Worm (Caenorhabditis elegans) whole organism, mixed stage, embryonic: Measurements from ENCODE around the gene C04H5.7.

Experiments used
- blmp-1 ChIP-seq: fragments of 150-350 bp; optimal IDR thresholded peaks from 2 replicates; lab custom pipeline; 2014; ENCODE audit warnings: missing biosample characterization, missing genetic modification characterization
- ceh-43 ChIP-seq: fragments of 200-800 bp; sonication (Bioruptor generic); optimal IDR thresholded peaks from 2 replicates; lab custom pipeline; 2018; ENCODE audit warnings: mild to moderate bottlenecking, missing genetic modification characterization, moderate library complexity, missing compliant biosample characterization
- ham-2 ChIP-seq: fragments of 200-800 bp; sonication (Bioruptor generic); optimal IDR thresholded peaks from 2 replicates; lab custom pipeline; 2018; ENCODE audit warnings: mild to moderate bottlenecking, missing genetic modification characterization, missing compliant biosample characterization
- lin-13 ChIP-seq: fragments of 150-350 bp; optimal IDR thresholded peaks from 2 replicates; lab custom pipeline; 2014; ENCODE audit warnings: missing biosample characterization, missing genetic modification characterization
- lin-32 ChIP-seq: fragments of 200-800 bp; sonication (Bioruptor generic); optimal IDR thresholded peaks from 2 replicates; lab custom pipeline; 2018; ENCODE audit warnings: mild to moderate bottlenecking, missing genetic modification characterization, missing compliant biosample characterization
- mep-1 ChIP-seq: fragments of 150-350 bp; optimal IDR thresholded peaks from 2 replicates; lab custom pipeline; 2017; ENCODE audit warnings: missing biosample characterization, missing genetic modification reagents, missing genetic modification characterization, inconsistent platforms
- nhr-237 ChIP-seq: fragments of 150-350 bp; optimal IDR thresholded peaks from 2 replicates; lab custom pipeline; 2014; ENCODE audit warnings: missing biosample characterization, missing genetic modification characterization
- nhr-28 ChIP-seq: fragments of 150-350 bp; optimal IDR thresholded peaks from 2 replicates; lab custom pipeline; 2014; ENCODE audit warnings: missing biosample characterization, missing genetic modification characterization
- nhr-76 ChIP-seq: sonication (generic microtip); optimal IDR thresholded peaks from 2 replicates; lab custom pipeline; 2017; ENCODE audit warnings: missing biosample characterization, missing genetic modification characterization
- snpc-4 ChIP-seq: fragments of 150-350 bp; optimal IDR thresholded peaks from 2 replicates; lab custom pipeline; 2014; ENCODE audit warnings: missing biosample characterization, missing genetic modification characterization
- unc-39 ChIP-seq: fragments of 150-350 bp; optimal IDR thresholded peaks from 2 replicates; lab custom pipeline; 2014; ENCODE audit warnings: missing biosample characterization, missing genetic modification characterization
- unc-62 ChIP-seq: fragments of 150-350 bp; optimal IDR thresholded peaks from 2 replicates; lab custom pipeline; 2014; ENCODE audit warnings: missing biosample characterization, missing genetic modification reagents, missing genetic modification characterization

ce11 chrII:14580549-14580948 lies 42.8 kb downstream of the C04H5.7 start, which contains the start of the genes nspb-8 and nspb-9:
- TF ChIP-seq lin-32 (GFP tag; lab: Kevin White, UChicago) = no peak
- TF ChIP-seq ham-2 = no peak
- TF ChIP-seq lin-13 = no peak
- no peak for TF ChIP-seq unc-62
- no peak for TF ChIP-seq snpc-4 (tag; lab: Kevin White, UChicago)
- TF ChIP-seq nhr-28 (tag; lab: Kevin White, UChicago) = no peak
- no peak for TF ChIP-seq nhr-76 (tag; lab: Kevin White, UChicago)
- no peak for TF ChIP-seq mep-1 (tag; lab: Kevin White, UChicago)
- no peak for TF ChIP-seq blmp-1
- no peak for TF ChIP-seq ceh-43
- TF ChIP-seq unc-39 (tag; lab: Kevin White, UChicago) = no peak
- no peak for TF ChIP-seq nhr-237 (tag; lab: Kevin White, UChicago)
